Fruit fly (Drosophila melanogaster) whole organism, adult: ENCODE measurements around the gene cdi.

ENCODE experiments used
- CG11617 ChIP-seq: fragments of 200-800 bp; sonication (Bioruptor generic); optimal IDR thresholded peaks from 2 replicates; lab custom pipeline; 2017; ENCODE audit warnings: mild to moderate bottlenecking, missing biosample characterization, missing genetic modification reagents, missing genetic modification characterization
- CG12768 ChIP-seq: fragments of 200-800 bp; sonication (Bioruptor generic); optimal IDR thresholded peaks from 2 replicates; lab custom pipeline; 2017; ENCODE audit warnings: missing biosample characterization, missing genetic modification characterization, mild to moderate bottlenecking, moderate library complexity, missing genetic modification reagents
- CG14711 ChIP-seq: fragments of 200-800 bp; sonication (Bioruptor generic); optimal IDR thresholded peaks from 2 replicates; lab custom pipeline; 2018; ENCODE audit warnings: missing biosample characterization, mild to moderate bottlenecking, missing genetic modification characterization, moderate library complexity
- CG33017 ChIP-seq: fragments of 200-800 bp; sonication (Bioruptor generic); optimal IDR thresholded peaks from 2 replicates; lab custom pipeline; 2018; ENCODE audit warnings: missing biosample characterization, mild to moderate bottlenecking, missing genetic modification characterization, moderate library complexity
- CG5204 ChIP-seq: fragments of 200-800 bp; sonication (Bioruptor generic); optimal IDR thresholded peaks from 2 replicates; lab custom pipeline; 2016; ENCODE audit warnings: missing biosample characterization, missing genetic modification characterization
- Hr96 ChIP-seq: fragments of 200-800 bp; sonication (Bioruptor generic); optimal IDR thresholded peaks from 2 replicates; lab custom pipeline; 2016; ENCODE audit warnings: missing biosample characterization, missing genetic modification characterization
- Mnt ChIP-seq: fragments of 200-800 bp; sonication (Bioruptor generic); optimal IDR thresholded peaks from 2 replicates; lab custom pipeline; 2016; ENCODE audit warnings: missing biosample characterization, mild to moderate bottlenecking, missing genetic modification characterization
- bab1 ChIP-seq: fragments of 200-800 bp; sonication (Bioruptor generic); optimal IDR thresholded peaks from 3 replicates; lab custom pipeline; 2019; ENCODE audit warnings: missing biosample characterization, mild to moderate bottlenecking, missing genetic modification characterization, moderate library complexity
- cic ChIP-seq: fragments of 200-800 bp; sonication (Bioruptor generic); optimal IDR thresholded peaks from 2 replicates; lab custom pipeline; 2017; ENCODE audit warnings: missing biosample characterization, mild to moderate bottlenecking, missing genetic modification characterization, moderate library complexity
- cnc ChIP-seq, 2 experiments: fragments of >200 bp; optimal IDR thresholded peaks; 2 replicates each; lab custom pipeline; 2017
- kay ChIP-seq: fragments of 200-800 bp; sonication (Bioruptor generic); peaks from one replicate; lab custom pipeline; 2016; ENCODE audit warnings: missing biosample characterization, missing genetic modification characterization, borderline replicate concordance
- pad ChIP-seq: fragments of 200-800 bp; sonication (Bioruptor generic); optimal IDR thresholded peaks from 3 replicates; lab custom pipeline; 2017; ENCODE audit warnings: missing biosample characterization, missing genetic modification characterization, mild to moderate bottlenecking, moderate library complexity, missing genetic modification reagents
- tj ChIP-seq: fragments of 200-800 bp; sonication (Bioruptor generic); optimal IDR thresholded peaks from 3 replicates; lab custom pipeline; 2017; ENCODE audit warnings: missing biosample characterization, mild to moderate bottlenecking, missing genetic modification characterization, moderate library complexity

DNA sequence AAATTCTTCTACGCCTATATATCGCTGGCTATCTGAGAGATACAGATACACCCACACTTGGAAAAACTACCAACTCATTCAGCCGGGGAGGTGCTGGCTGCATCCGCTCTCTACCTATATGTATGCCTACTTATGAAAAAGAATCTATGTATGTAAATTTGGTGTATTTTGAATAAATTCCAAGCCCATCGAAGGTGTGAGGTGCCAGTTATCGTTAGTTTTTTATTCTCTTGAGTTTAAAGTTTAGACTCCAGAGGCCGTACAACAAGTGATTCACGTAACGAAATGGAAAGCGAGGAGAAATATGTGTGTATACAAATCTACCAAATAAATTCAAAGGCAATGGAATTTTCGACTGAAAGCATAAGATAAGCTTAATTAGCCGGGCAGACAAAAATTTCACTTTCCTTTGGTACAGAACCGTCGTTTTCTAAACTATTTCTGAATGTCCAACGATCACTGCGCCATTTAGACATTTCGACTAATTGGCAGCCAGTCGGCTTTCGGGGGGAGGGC is 2.3 kb downstream of the cdi start:
- TF ChIP-seq cic (GFP tag; lab: Kevin White, UChicago) (no peak), CG33017 (tag; lab: Kevin White, UChicago) (no peak), pad (no peak), kay (GFP tag; lab: Kevin White, UChicago) (no peak), Hr96 (no peak), CG12768 (no peak), CG11617 (peak; percentile 34), bab1 (GFP tag; lab: Kevin White, UChicago) (no peak), cnc (optimal IDR thresholded peaks at IDR 0.05; lab: Kevin White, UChicago) (no peak), CG5204 (GFP tag; lab: Kevin White, UChicago) (no peak), CG14711 (no peak), Mnt (GFP tag; lab: Kevin White, UChicago) (no peak), tj (GFP tag; lab: Kevin White, UChicago) (no peak)
